Worm (Caenorhabditis elegans) whole organism, mixed stage, embryonic: ENCODE results near the gene C04E7.3.

Source experiments
- blmp-1 ChIP-seq: fragments of 150-350 bp; optimal IDR thresholded peaks from 2 replicates; lab custom pipeline; 2014; ENCODE audit warnings: missing biosample characterization, missing genetic modification characterization
- ces-1 ChIP-seq: fragments of 150-350 bp; optimal IDR thresholded peaks from 2 replicates; lab custom pipeline; 2014; ENCODE audit warnings: missing biosample characterization, missing genetic modification reagents, missing genetic modification characterization
- elt-1 ChIP-seq: sonication (generic microtip); optimal IDR thresholded peaks from 2 replicates; lab custom pipeline; 2017; ENCODE audit warnings: missing genetic modification characterization, mild to moderate bottlenecking, missing compliant biosample characterization, antibody characterized with exemption, moderate library complexity, borderline replicate concordance; ENCODE audit not compliant: insufficient read depth
- elt-3 ChIP-seq: fragments of 150-350 bp; optimal IDR thresholded peaks from 2 replicates; lab custom pipeline; 2014; ENCODE audit warnings: missing biosample characterization, missing genetic modification characterization
- flh-1 ChIP-seq: fragments of 200-800 bp; sonication (Bioruptor generic); optimal IDR thresholded peaks from 2 replicates; lab custom pipeline; 2018; ENCODE audit warnings: mild to moderate bottlenecking, missing genetic modification characterization, moderate library complexity, missing compliant biosample characterization
- lsy-2 ChIP-seq: fragments of 150-350 bp; optimal IDR thresholded peaks from 2 replicates; lab custom pipeline; 2014; ENCODE audit warnings: missing biosample characterization, missing genetic modification characterization
- mep-1 ChIP-seq: fragments of 150-350 bp; optimal IDR thresholded peaks from 2 replicates; lab custom pipeline; 2017; ENCODE audit warnings: missing biosample characterization, missing genetic modification reagents, missing genetic modification characterization, inconsistent platforms
- nhr-12 ChIP-seq: fragments of 150-350 bp; optimal IDR thresholded peaks from 2 replicates; lab custom pipeline; 2014; ENCODE audit warnings: missing biosample characterization, missing genetic modification characterization
- nhr-237 ChIP-seq: fragments of 150-350 bp; optimal IDR thresholded peaks from 2 replicates; lab custom pipeline; 2014; ENCODE audit warnings: missing biosample characterization, missing genetic modification characterization
- nhr-28 ChIP-seq: fragments of 150-350 bp; optimal IDR thresholded peaks from 2 replicates; lab custom pipeline; 2014; ENCODE audit warnings: missing biosample characterization, missing genetic modification characterization
- pha-4 ChIP-seq: fragments of 150-350 bp; optimal IDR thresholded peaks from 2 replicates; lab custom pipeline; 2018; ENCODE audit warnings: missing biosample characterization, missing genetic modification reagents, missing genetic modification characterization
- snpc-4 ChIP-seq: fragments of 150-350 bp; optimal IDR thresholded peaks from 2 replicates; lab custom pipeline; 2014; ENCODE audit warnings: missing biosample characterization, missing genetic modification characterization
- unc-62 ChIP-seq: fragments of 150-350 bp; optimal IDR thresholded peaks from 2 replicates; lab custom pipeline; 2014; ENCODE audit warnings: missing biosample characterization, missing genetic modification reagents, missing genetic modification characterization
- ztf-11 ChIP-seq: fragments of 150-350 bp; optimal IDR thresholded peaks from 2 replicates; lab custom pipeline; 2014; ENCODE audit warnings: missing biosample characterization, missing genetic modification characterization

DNA sequence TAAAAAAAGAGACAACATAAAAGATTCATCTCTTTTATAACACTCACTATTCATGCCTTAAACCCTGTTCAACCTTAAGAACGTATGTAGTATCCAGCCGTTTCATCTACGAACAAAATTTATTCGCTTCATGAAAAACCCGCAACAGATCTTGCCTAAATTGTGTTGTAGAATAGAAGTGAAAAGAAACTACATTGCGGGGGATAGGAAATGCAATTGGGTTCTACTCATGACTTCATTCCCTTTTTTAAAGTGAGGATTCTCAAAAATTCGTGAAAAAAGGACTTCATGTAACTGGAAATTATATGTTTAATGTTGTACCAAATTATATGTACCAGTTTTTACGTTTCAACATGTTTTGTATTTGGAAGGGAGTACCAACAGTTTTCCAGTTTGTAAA is 37.9 kb downstream of the C04E7.3 start:
- TF ChIP-seq blmp-1 (tag; lab: Kevin White, UChicago): no peak
- TF ChIP-seq snpc-4 (tag; lab: Kevin White, UChicago): no peak
- no peak for TF ChIP-seq elt-1 (tag; lab: Kevin White, UChicago)
- no peak for TF ChIP-seq pha-4
- no peak for TF ChIP-seq ztf-11
- TF ChIP-seq ces-1: peak; percentile 66
- TF ChIP-seq elt-3 (tag; lab: Kevin White, UChicago): no peak
- TF ChIP-seq mep-1: no peak
- TF ChIP-seq nhr-237: no peak
- TF ChIP-seq flh-1 (GFP tag; lab: Kevin White, UChicago): no peak
- TF ChIP-seq unc-62 (GFP tag; lab: Kevin White, UChicago): no peak
- TF ChIP-seq nhr-12: no peak
- no peak for TF ChIP-seq nhr-28 (tag; lab: Kevin White, UChicago)
- no peak for TF ChIP-seq lsy-2 (tag; lab: Kevin White, UChicago)
